Worm (Caenorhabditis elegans): Measurements from ENCODE around the gene Y53F4B.62.

DNA sequence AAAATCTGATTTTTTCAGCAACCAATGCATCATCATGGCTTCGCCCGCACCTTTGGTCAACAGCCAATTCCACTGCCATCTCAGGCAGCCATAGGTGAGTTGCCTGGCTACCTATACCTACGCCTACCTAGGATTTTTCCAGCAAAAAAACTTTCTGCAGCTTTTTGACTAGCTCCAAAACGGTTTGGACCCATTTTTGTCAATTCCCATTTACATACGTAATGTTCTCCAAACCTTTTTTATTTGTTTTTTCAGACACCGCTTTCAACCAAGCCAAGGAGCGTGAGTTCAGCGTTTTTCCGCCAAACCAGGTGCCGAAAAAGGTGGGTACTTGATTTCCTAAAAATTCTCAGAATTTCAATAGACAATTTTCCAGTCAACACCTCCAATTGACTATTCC lies 13.3 kb upstream of the Y53F4B.62 start:
- TF ChIP-seq dao-5 (tag; optimal IDR thresholded peaks at IDR 0.05) (no peak), him-1 (tag; optimal IDR thresholded peaks at IDR 0.05) (no peak), W03F9.2 (tag; optimal IDR thresholded peaks at IDR 0.05) (no peak)

All from whole organism, L4/young adult.